Fruit fly (Drosophila melanogaster) whole organism, embryonic: Measurements from ENCODE around the gene CG10674.
A peak's percentile ranks its signal among the peaks of the same experiment; 100 is the strongest.

Experiments
- Bgb ChIP-seq: fragments of 200-800 bp; sonication (Bioruptor generic); IDR thresholded peaks from 2 replicates; pipeline ENCODE4 v1.3.6; 2022; ENCODE audit warnings: missing biosample characterization, missing genetic modification characterization; ENCODE audit not compliant: partially characterized antibody
- CG10209 ChIP-seq: fragments of 200-800 bp; sonication (Bioruptor generic); optimal IDR thresholded peaks from 3 replicates; lab custom pipeline; 2017; ENCODE audit warnings: missing biosample characterization, mild to moderate bottlenecking, missing genetic modification characterization, missing genetic modification reagents
- CG11247 ChIP-seq: fragments of 200-800 bp; sonication (Bioruptor generic); IDR thresholded peaks from 2 replicates; pipeline ENCODE4 v1.3.6; 2022; ENCODE audit warnings: missing biosample characterization, missing genetic modification characterization
- CG12769 ChIP-seq: fragments of 200-800 bp; sonication (Bioruptor generic); optimal IDR thresholded peaks from 2 replicates; lab custom pipeline; 2019; ENCODE audit warnings: missing biosample characterization, mild to moderate bottlenecking, missing genetic modification characterization, moderate library complexity
- CG13296 ChIP-seq: fragments of 200-800 bp; sonication (Bioruptor generic); optimal IDR thresholded peaks from 3 replicates; lab custom pipeline; 2018; ENCODE audit warnings: missing biosample characterization, mild to moderate bottlenecking, missing genetic modification characterization
- CG13775 ChIP-seq: fragments of 200-800 bp; sonication (Bioruptor generic); optimal IDR thresholded peaks from 3 replicates; lab custom pipeline; 2017; ENCODE audit warnings: missing biosample characterization, mild to moderate bottlenecking, missing genetic modification characterization
- CG15073 ChIP-seq: fragments of 200-800 bp; sonication (Bioruptor generic); optimal IDR thresholded peaks from 2 replicates; lab custom pipeline; 2016; ENCODE audit warnings: missing biosample characterization, missing genetic modification characterization
- CG1647 ChIP-seq: fragments of 200-800 bp; sonication (Bioruptor generic); optimal IDR thresholded peaks from 3 replicates; lab custom pipeline; 2016; ENCODE audit warnings: missing biosample characterization, missing genetic modification characterization
- CG16813 ChIP-seq: fragments of 200-800 bp; sonication (Bioruptor generic); IDR thresholded peaks from 3 replicates; pipeline ENCODE4 v1.3.6; 2022; ENCODE audit warnings: missing biosample characterization, missing genetic modification characterization; ENCODE audit not compliant: partially characterized antibody
- CG1792 ChIP-seq: fragments of 200-800 bp; sonication (Bioruptor generic); optimal IDR thresholded peaks from 2 replicates; lab custom pipeline; 2016; ENCODE audit warnings: missing biosample characterization, missing genetic modification characterization
- CG18262 ChIP-seq: fragments of 200-800 bp; optimal IDR thresholded peaks from 3 replicates; lab custom pipeline; 2019; ENCODE audit warnings: missing biosample characterization, mild to moderate bottlenecking, missing genetic modification characterization, moderate library complexity
- CG2712 ChIP-seq: fragments of 200-800 bp; optimal IDR thresholded peaks from 3 replicates; lab custom pipeline; 2019; ENCODE audit warnings: missing biosample characterization, mild to moderate bottlenecking, missing genetic modification characterization, moderate library complexity
- CG3995 ChIP-seq: fragments of 200-800 bp; sonication (Bioruptor generic); optimal IDR thresholded peaks from 3 replicates; lab custom pipeline; 2016; ENCODE audit warnings: missing biosample characterization, missing genetic modification characterization
- CG4404 ChIP-seq: fragments of 200-800 bp; sonication (Bioruptor generic); IDR thresholded peaks from 2 replicates; pipeline ENCODE4 v1.3.6; 2022; ENCODE audit warnings: missing biosample characterization, missing genetic modification characterization
- CG4854 ChIP-seq: fragments of 200-800 bp; sonication (Bioruptor generic); optimal IDR thresholded peaks from 2 replicates; lab custom pipeline; 2016; ENCODE audit warnings: missing biosample characterization, missing genetic modification characterization, inconsistent platforms
- CG6654 ChIP-seq: fragments of 200-800 bp; sonication (Bioruptor generic); optimal IDR thresholded peaks from 2 replicates; lab custom pipeline; 2017; ENCODE audit warnings: missing biosample characterization, mild to moderate bottlenecking, missing genetic modification characterization
- CG6683 ChIP-seq: fragments of 200-800 bp; sonication (Bioruptor generic); optimal IDR thresholded peaks from 2 replicates; lab custom pipeline; 2017; ENCODE audit warnings: missing biosample characterization, mild to moderate bottlenecking, missing genetic modification characterization, missing genetic modification reagents
- CG7987 ChIP-seq: fragments of 200-800 bp; sonication (Bioruptor generic); optimal IDR thresholded peaks from 2 replicates; lab custom pipeline; 2018; ENCODE audit warnings: missing biosample characterization, mild to moderate bottlenecking, missing genetic modification characterization, moderate library complexity
- CG9437 ChIP-seq: fragments of 200-800 bp; sonication (Bioruptor generic); optimal IDR thresholded peaks from 2 replicates; lab custom pipeline; 2018; ENCODE audit warnings: missing biosample characterization, mild to moderate bottlenecking, missing genetic modification characterization
- CG9797 ChIP-seq: fragments of 200-800 bp; sonication (Bioruptor generic); optimal IDR thresholded peaks from 3 replicates; lab custom pipeline; 2018; ENCODE audit warnings: missing biosample characterization, mild to moderate bottlenecking, missing genetic modification characterization
- CoRest ChIP-seq: fragments of 200-800 bp; sonication (Bioruptor generic); optimal IDR thresholded peaks from 3 replicates; lab custom pipeline; 2018; ENCODE audit warnings: missing biosample characterization, mild to moderate bottlenecking, missing genetic modification characterization, moderate library complexity
- D ChIP-seq, 2 experiments: fragments of 200-800 bp in 1 of 2; fragments of >200 bp in 1 of 2; sonication (Bioruptor generic) in 1 of 2; optimal IDR thresholded peaks; 2 replicates in 1 of 2; 3 replicates in 1 of 2; lab custom pipeline; 2017; ENCODE audit warnings: mild to moderate bottlenecking in 1 of 2, missing biosample characterization in 1 of 2, missing genetic modification characterization in 1 of 2, missing genetic modification reagents in 1 of 2
- Doc2 ChIP-seq: fragments of 200-800 bp; sonication (Bioruptor generic); IDR thresholded peaks from 2 replicates; pipeline ENCODE4 v1.3.6; 2022; ENCODE audit warnings: missing biosample characterization, missing genetic modification characterization
- HLH3B ChIP-seq: fragments of 200-800 bp; sonication (Bioruptor generic); IDR thresholded peaks from 2 replicates; pipeline ENCODE4 v1.3.6; 2022; ENCODE audit warnings: missing biosample characterization, missing genetic modification characterization
- MESR4 ChIP-seq: fragments of 200-800 bp; sonication (Bioruptor generic); optimal IDR thresholded peaks from 2 replicates; lab custom pipeline; 2018; ENCODE audit warnings: missing biosample characterization, mild to moderate bottlenecking, missing genetic modification characterization, moderate library complexity
- Med ChIP-seq: fragments of 200-800 bp; sonication (Bioruptor generic); peaks from one replicate; lab custom pipeline; 2016; ENCODE audit warnings: missing biosample characterization, missing genetic modification characterization, mild to moderate bottlenecking, inconsistent platforms, moderate library complexity
- Myb ChIP-seq: fragments of 200-800 bp; sonication (Bioruptor generic); optimal IDR thresholded peaks from 2 replicates; lab custom pipeline; 2016; ENCODE audit warnings: missing biosample characterization, missing genetic modification characterization
- NC2α ChIP-seq: fragments of 200-800 bp; sonication (Bioruptor generic); optimal IDR thresholded peaks from 2 replicates; lab custom pipeline; 2016; ENCODE audit warnings: missing biosample characterization, missing genetic modification characterization
- NfI ChIP-seq: fragments of 200-800 bp; sonication (Bioruptor generic); optimal IDR thresholded peaks from 3 replicates; lab custom pipeline; 2018; ENCODE audit warnings: missing biosample characterization, mild to moderate bottlenecking, missing genetic modification characterization, moderate library complexity
- Opbp ChIP-seq: fragments of 200-800 bp; sonication (Bioruptor generic); IDR thresholded peaks from 3 replicates; pipeline ENCODE4 v1.3.6; 2022; ENCODE audit warnings: missing biosample characterization, missing genetic modification characterization; ENCODE audit not compliant: partially characterized antibody
- Side ChIP-seq: fragments of 200-800 bp; sonication (Bioruptor generic); optimal IDR thresholded peaks from 2 replicates; lab custom pipeline; 2016; ENCODE audit warnings: missing biosample characterization, missing genetic modification characterization
- Ssrp ChIP-seq: fragments of 200-800 bp; sonication (Bioruptor generic); optimal IDR thresholded peaks from 2 replicates; lab custom pipeline; 2018; ENCODE audit warnings: missing biosample characterization, mild to moderate bottlenecking, missing genetic modification characterization, moderate library complexity
- ase ChIP-seq: fragments of 200-800 bp; sonication (Bioruptor generic); IDR thresholded peaks from 3 replicates; pipeline ENCODE4 v1.3.6; 2022; ENCODE audit warnings: missing biosample characterization, missing genetic modification characterization
- bowl ChIP-seq: fragments of 200-800 bp; sonication (Bioruptor generic); IDR thresholded peaks from 2 replicates; pipeline ENCODE4 v1.3.6; 2022; ENCODE audit warnings: missing biosample characterization, missing genetic modification characterization
- chinmo ChIP-seq: fragments of 200-800 bp; sonication (Bioruptor generic); IDR thresholded peaks from 4 replicates; pipeline ENCODE4 v1.3.6; 2022; ENCODE audit warnings: missing biosample characterization, missing genetic modification characterization; ENCODE audit not compliant: partially characterized antibody
- chn ChIP-seq: fragments of 200-800 bp; sonication (Bioruptor generic); optimal IDR thresholded peaks from 2 replicates; lab custom pipeline; 2016; ENCODE audit warnings: missing biosample characterization, missing genetic modification characterization
- croc ChIP-seq: fragments of 200-800 bp; sonication (Bioruptor generic); conservative IDR thresholded peaks from 3 replicates; pipeline ENCODE4 v1.3.6; 2022; ENCODE audit warnings: missing biosample characterization, missing genetic modification characterization
- dpn ChIP-seq, 2 experiments: fragments of 200-800 bp; sonication (Bioruptor generic); optimal IDR thresholded peaks; 3 replicates each; lab custom pipeline; 2016; ENCODE audit warnings: missing biosample characterization in 2 of 2, missing genetic modification characterization in 2 of 2
- ems ChIP-seq: fragments of 200-800 bp; sonication (Bioruptor generic); optimal IDR thresholded peaks from 3 replicates; lab custom pipeline; 2016; ENCODE audit warnings: missing biosample characterization, missing genetic modification characterization
- ftz-f1 ChIP-seq: fragments of 200-800 bp; sonication (Bioruptor generic); optimal IDR thresholded peaks from 2 replicates; lab custom pipeline; 2016; ENCODE audit warnings: missing biosample characterization, missing genetic modification characterization
- gro ChIP-seq: fragments of 200-800 bp; sonication (Bioruptor generic); optimal IDR thresholded peaks from 2 replicates; lab custom pipeline; 2016; ENCODE audit warnings: missing biosample characterization, missing genetic modification characterization
- gsb-n ChIP-seq: fragments of 200-800 bp; sonication (Bioruptor generic); optimal IDR thresholded peaks from 3 replicates; lab custom pipeline; 2018; ENCODE audit warnings: missing biosample characterization, mild to moderate bottlenecking, missing genetic modification characterization
- org-1 ChIP-seq: fragments of 200-800 bp; sonication (Bioruptor generic); optimal IDR thresholded peaks from 2 replicates; lab custom pipeline; 2017; ENCODE audit warnings: missing biosample characterization, missing genetic modification characterization
- pzg ChIP-seq: fragments of 200-800 bp; sonication (Bioruptor generic); optimal IDR thresholded peaks from 3 replicates; lab custom pipeline; 2018; ENCODE audit warnings: missing biosample characterization, mild to moderate bottlenecking, missing genetic modification characterization, moderate library complexity
- sima ChIP-seq: fragments of 200-800 bp; sonication (Bioruptor generic); optimal IDR thresholded peaks from 2 replicates; lab custom pipeline; 2016; ENCODE audit warnings: missing biosample characterization, missing genetic modification characterization
- sisA ChIP-seq: fragments of 200-800 bp; sonication (Bioruptor generic); IDR thresholded peaks from 2 replicates; pipeline ENCODE4 v1.3.6; 2022; ENCODE audit warnings: missing biosample characterization, missing genetic modification characterization
- sna ChIP-seq: fragments of 200-800 bp; sonication (Bioruptor generic); IDR thresholded peaks from 2 replicates; pipeline ENCODE4 v1.3.6; 2022; ENCODE audit warnings: missing biosample characterization, missing genetic modification characterization; ENCODE audit not compliant: partially characterized antibody
- z ChIP-seq: fragments of 200-800 bp; sonication (Bioruptor generic); IDR thresholded peaks from 3 replicates; pipeline ENCODE4 v1.3.6; 2022; ENCODE audit warnings: missing biosample characterization, missing genetic modification characterization

Gene CG10674

DNA sequence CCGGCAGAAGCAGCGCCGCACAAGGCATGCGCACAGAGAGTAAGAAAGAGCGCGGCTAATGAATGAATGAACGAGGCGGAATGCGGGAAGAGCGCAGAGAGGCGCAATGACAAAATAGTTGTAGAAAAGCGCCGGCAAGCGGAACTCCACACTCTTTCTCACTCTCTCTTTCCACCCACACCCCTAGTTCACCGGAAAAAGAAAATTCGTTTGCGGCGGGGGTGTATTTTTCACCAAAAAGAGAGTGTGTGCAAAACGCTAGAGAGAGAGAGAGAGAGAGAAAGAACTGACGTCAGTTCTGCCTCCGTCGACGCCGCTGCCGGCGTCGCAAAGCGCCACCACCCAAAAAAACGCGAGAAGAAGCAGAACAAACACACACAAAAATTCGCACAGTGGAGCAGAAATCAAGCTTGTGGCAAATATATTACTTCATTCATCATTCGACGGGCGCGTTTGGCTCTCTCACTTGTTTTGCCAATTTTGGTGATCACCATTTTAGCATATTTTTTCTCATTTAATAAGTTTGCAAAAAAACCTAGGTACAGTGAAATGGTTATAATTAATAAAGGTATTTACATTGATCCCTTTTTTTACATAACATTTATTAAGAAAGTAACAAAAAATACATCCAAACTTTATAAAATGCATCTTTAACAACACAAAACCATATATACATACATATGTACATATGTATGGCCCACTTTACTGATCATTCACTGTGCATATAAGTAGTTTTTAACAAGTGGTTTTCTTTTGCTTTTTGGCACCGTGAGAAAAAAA lies 49.0 kb upstream of the CG10674 start (continued):
- TF ChIP-seq Med, result peak; percentile 86
- no peak for TF ChIP-seq CG1647
- peak; percentile 32 for TF ChIP-seq ems
- TF ChIP-seq Ssrp, result peak; percentile 49
- no peak for TF ChIP-seq CG6683 (GFP tag; lab: Kevin White, UChicago)
- peak; percentile 3; the same call in 1 of the 4 replicates for TF ChIP-seq chinmo (GFP tag; lab: Robert Waterston, UW)
- TF ChIP-seq CG7987 (GFP tag; lab: Kevin White, UChicago), result no peak
- peak; percentile 56 for TF ChIP-seq CG18262 (tag; lab: Kevin White, UChicago)
- peak; percentile 66 for TF ChIP-seq CG13775 (GFP tag; lab: Kevin White, UChicago)
- TF ChIP-seq CG4404 (GFP tag; lab: Robert Waterston, UW), result no peak
- no peak for TF ChIP-seq gro (GFP tag; lab: Kevin White, UChicago)
- TF ChIP-seq chn (GFP tag; lab: Kevin White, UChicago), result peak; percentile 24
- TF ChIP-seq CG3995 (GFP tag; lab: Kevin White, UChicago), result no peak
- peak; percentile 69 for TF ChIP-seq CG9437
- no peak for TF ChIP-seq Opbp (GFP tag; lab: Robert Waterston, UW)
- peak; percentile 0 for TF ChIP-seq CG4854 (GFP tag; lab: Kevin White, UChicago)
- peak; percentile 32 for TF ChIP-seq CG6654 (GFP tag; lab: Kevin White, UChicago)
- TF ChIP-seq MESR4 (GFP tag; lab: Kevin White, UChicago), result no peak
- TF ChIP-seq pzg (GFP tag; lab: Kevin White, UChicago), result no peak
- TF ChIP-seq CG9797 (GFP tag; lab: Kevin White, UChicago), result no peak
- TF ChIP-seq NC2α (GFP tag; lab: Kevin White, UChicago), result no peak
- TF ChIP-seq HLH3B (GFP tag; lab: Robert Waterston, UW), result 0 out of 2 replicates have a peak, but pooled peaks have one; percentile 14
- peak; percentile 58 for TF ChIP-seq NfI (GFP tag; lab: Kevin White, UChicago)
- TF ChIP-seq gsb-n, result no peak
- TF ChIP-seq CG1792 (GFP tag; lab: Kevin White, UChicago), result peak; percentile 24
- no peak for TF ChIP-seq CG15073 (GFP tag; lab: Kevin White, UChicago)
- peak; percentile 35; the same call in 1 of the 2 replicates for TF ChIP-seq Bgb (GFP tag; lab: Robert Waterston, UW)
- TF ChIP-seq CG2712, result peak; percentile 57
- peak; percentile 75 for TF ChIP-seq CoRest (tag; lab: Kevin White, UChicago)
- TF ChIP-seq ase (GFP tag; lab: Robert Waterston, UW), result no peak
- peak; percentile 73 for TF ChIP-seq sna (GFP tag; lab: Robert Waterston, UW)
- TF ChIP-seq CG13296 (GFP tag; lab: Kevin White, UChicago), result no peak
- no peak for TF ChIP-seq CG11247
- TF ChIP-seq ftz-f1 (GFP tag; lab: Kevin White, UChicago), result no peak
- no peak for TF ChIP-seq Doc2 (GFP tag; lab: Robert Waterston, UW)
- TF ChIP-seq sima (GFP tag; lab: Kevin White, UChicago), result no peak
- TF ChIP-seq CG10209 (GFP tag; lab: Kevin White, UChicago), result peak; percentile 74
- TF ChIP-seq sisA (GFP tag; lab: Robert Waterston, UW), result peak; percentile 55
- TF ChIP-seq org-1 (GFP tag; lab: Kevin White, UChicago), result peak; percentile 41
- no peak for TF ChIP-seq D (optimal IDR thresholded peaks at IDR 0.05; lab: Kevin White, UChicago)
- peak; percentile 24 for TF ChIP-seq D (GFP tag; optimal IDR thresholded peaks at IDR 0.05; lab: Kevin White, UChicago)
- TF ChIP-seq Myb (GFP tag; lab: Kevin White, UChicago), result peak; percentile 38
- TF ChIP-seq dpn (GFP tag; optimal IDR thresholded peaks at IDR 0.05; lab: Kevin White, UChicago), result peak; percentile 64 to 68
- no peak for TF ChIP-seq CG12769 (tag; lab: Kevin White, UChicago)
- TF ChIP-seq Side (GFP tag; lab: Kevin White, UChicago), result no peak
- TF ChIP-seq croc, result no peak
- TF ChIP-seq z (GFP tag; lab: Robert Waterston, UW), result no peak
- no peak for TF ChIP-seq CG16813
- no peak for TF ChIP-seq bowl (GFP tag; lab: Robert Waterston, UW)
